Fruit fly (Drosophila melanogaster) whole organism: ENCODE results near the gene baz.

Experiments
- psq ChIP-seq: fragments of >200 bp; optimal IDR thresholded peaks from 2 replicates; lab custom pipeline; 2017
- usp ChIP-seq: fragments of >200 bp; optimal IDR thresholded peaks from 2 replicates; lab custom pipeline; 2017; ENCODE audit warnings: missing biosample characterization, missing genetic modification characterization, mixed read lengths

DNA sequence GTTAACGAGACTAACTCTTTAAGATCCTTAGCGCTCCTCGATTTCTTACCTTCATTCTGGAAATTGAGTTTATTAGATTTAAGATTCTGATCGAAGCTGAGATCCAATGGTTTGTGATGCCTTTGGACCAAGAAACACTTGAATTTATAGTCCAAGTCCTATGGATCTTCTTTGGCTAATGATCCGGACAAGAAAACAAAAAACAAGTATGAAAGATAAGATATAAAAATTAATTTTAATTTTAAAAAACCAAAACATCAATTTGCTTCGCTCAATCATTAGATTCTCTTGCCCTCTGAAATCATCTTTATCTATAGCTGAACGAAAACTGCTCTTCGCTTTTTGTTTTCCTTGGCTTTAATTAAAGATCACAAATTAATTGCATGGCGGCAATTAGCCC is 71.1 kb downstream of the baz start, which contains the start of gene CG10597:
- TF ChIP-seq usp (GFP tag; lab: Kevin White, UChicago) (no peak), psq (lab: Kevin White, UChicago) (no peak)
